Worm (Caenorhabditis elegans) whole organism, L1 larva: ENCODE measurements around the gene rps-2.

Experiments used
- Y116A8C.19 ChIP-seq: sonication (generic microtip); optimal IDR thresholded peaks from 2 replicates; lab custom pipeline; 2016; ENCODE audit warnings: missing compliant biosample characterization, missing genetic modification characterization, borderline replicate concordance
- lir-3 ChIP-seq: sonication (generic microtip); optimal IDR thresholded peaks from 2 replicates; lab custom pipeline; 2016; ENCODE audit warnings: mild to moderate bottlenecking, missing genetic modification characterization, moderate library complexity, missing compliant biosample characterization; ENCODE audit not compliant: poor library complexity
- mdl-1 ChIP-seq, 2 experiments: fragments of 150-350 bp; optimal IDR thresholded peaks; 2 replicates each; lab custom pipeline; 2014 to 2017; ENCODE audit warnings: missing biosample characterization in 2 of 2, missing genetic modification characterization in 2 of 2, inconsistent platforms in 1 of 2
- nhr-76 ChIP-seq: sonication (generic microtip); optimal IDR thresholded peaks from 2 replicates; lab custom pipeline; 2017; ENCODE audit warnings: missing biosample characterization, missing genetic modification characterization
- skn-1 ChIP-seq: fragments of 150-350 bp; optimal IDR thresholded peaks from 2 replicates; lab custom pipeline; 2014; ENCODE audit warnings: missing biosample characterization, missing genetic modification characterization
- snu-23 ChIP-seq: sonication (generic microtip); optimal IDR thresholded peaks from 2 replicates; lab custom pipeline; 2016; ENCODE audit warnings: missing genetic modification characterization, missing compliant biosample characterization
- tbx-2 ChIP-seq: sonication (generic microtip); optimal IDR thresholded peaks from 2 replicates; lab custom pipeline; 2016; ENCODE audit warnings: missing genetic modification characterization, missing compliant biosample characterization

ce11 chrIV:7877781-7878180, 48.4 kb downstream of the rps-2 start, which contains the start of gene kin-26:
- TF ChIP-seq lir-3 (tag; lab: Kevin White, UChicago) (no peak), tbx-2 (no peak), snu-23 (GFP tag; lab: Kevin White, UChicago) (no peak), Y116A8C.19 (tag; lab: Kevin White, UChicago) (no peak), nhr-76 (tag; lab: Kevin White, UChicago) (no peak), mdl-1 (tag; optimal IDR thresholded peaks at IDR 0.05; lab: Kevin White, UChicago) (no peak), skn-1 (tag; lab: Kevin White, UChicago) (no peak)
